Fruit fly (Drosophila melanogaster) whole organism, embryonic: Measurements from ENCODE around the gene CG12998.

ENCODE experiments used
- CG10321 ChIP-seq: fragments of 200-800 bp; sonication (Bioruptor generic); IDR thresholded peaks from 2 replicates; pipeline ENCODE4 v1.3.6; 2022; ENCODE audit warnings: missing biosample characterization, missing genetic modification characterization
- CG13624 ChIP-seq: fragments of 200-800 bp; sonication (Bioruptor generic); optimal IDR thresholded peaks from 2 replicates; lab custom pipeline; 2016; ENCODE audit warnings: missing biosample characterization, missing genetic modification characterization
- CG14014 ChIP-seq: fragments of 200-800 bp; sonication (Bioruptor generic); IDR thresholded peaks from 2 replicates; pipeline ENCODE4 v1.3.6; 2022; ENCODE audit warnings: missing biosample characterization, missing genetic modification characterization
- CG14860 ChIP-seq: fragments of 200-800 bp; sonication (Bioruptor generic); IDR thresholded peaks from 3 replicates; pipeline ENCODE4 v1.3.6; 2022; ENCODE audit warnings: missing biosample characterization, missing genetic modification characterization; ENCODE audit not compliant: partially characterized antibody
- CG1602 ChIP-seq: fragments of 200-800 bp; sonication (Bioruptor generic); optimal IDR thresholded peaks from 3 replicates; lab custom pipeline; 2016; ENCODE audit warnings: missing biosample characterization, missing genetic modification characterization
- CG16815 ChIP-seq: fragments of 200-800 bp; sonication (Bioruptor generic); optimal IDR thresholded peaks from 3 replicates; lab custom pipeline; 2017; ENCODE audit warnings: missing biosample characterization, mild to moderate bottlenecking, missing genetic modification characterization
- CG34376 ChIP-seq: fragments of 200-800 bp; sonication (Bioruptor generic); optimal IDR thresholded peaks from 2 replicates; lab custom pipeline; 2018; ENCODE audit warnings: missing biosample characterization, mild to moderate bottlenecking, missing genetic modification characterization
- CG3838 ChIP-seq: fragments of 200-800 bp; sonication (Bioruptor generic); optimal IDR thresholded peaks from 3 replicates; lab custom pipeline; 2016; ENCODE audit warnings: missing biosample characterization, missing genetic modification characterization
- CG4360 ChIP-seq: fragments of 200-800 bp; sonication (Bioruptor generic); IDR thresholded peaks from 2 replicates; pipeline ENCODE4 v1.3.6; 2022; ENCODE audit warnings: missing biosample characterization, missing genetic modification characterization
- CG5180 ChIP-seq: fragments of 200-800 bp; sonication (Bioruptor generic); optimal IDR thresholded peaks from 3 replicates; lab custom pipeline; 2017; ENCODE audit warnings: missing biosample characterization, missing genetic modification characterization, mild to moderate bottlenecking, moderate library complexity, missing genetic modification reagents
- CG6813 ChIP-seq: fragments of 200-800 bp; sonication (Bioruptor generic); optimal IDR thresholded peaks from 2 replicates; lab custom pipeline; 2017; ENCODE audit warnings: missing biosample characterization, missing genetic modification characterization, mild to moderate bottlenecking, moderate library complexity, missing genetic modification reagents
- CG6854 ChIP-seq: fragments of 200-800 bp; sonication (Bioruptor generic); optimal IDR thresholded peaks from 3 replicates; lab custom pipeline; 2017; ENCODE audit warnings: missing biosample characterization, mild to moderate bottlenecking, missing genetic modification characterization
- CG9609 ChIP-seq: fragments of 200-800 bp; sonication (Bioruptor generic); optimal IDR thresholded peaks from 3 replicates; lab custom pipeline; 2016; ENCODE audit warnings: missing biosample characterization, missing genetic modification characterization
- CG9817 ChIP-seq: fragments of 200-800 bp; sonication (Bioruptor generic); optimal IDR thresholded peaks from 2 replicates; lab custom pipeline; 2018; ENCODE audit warnings: missing biosample characterization, mild to moderate bottlenecking, missing genetic modification characterization, moderate library complexity
- CHES-1-like ChIP-seq: fragments of 200-800 bp; sonication (Bioruptor generic); optimal IDR thresholded peaks from 2 replicates; lab custom pipeline; 2016; ENCODE audit warnings: missing biosample characterization, missing genetic modification characterization
- Drgx ChIP-seq: fragments of 200-800 bp; sonication (Bioruptor generic); IDR thresholded peaks from 2 replicates; pipeline ENCODE4 v1.3.6; 2022; ENCODE audit warnings: missing biosample characterization, missing genetic modification characterization
- Gsc ChIP-seq: fragments of 200-800 bp; sonication (Bioruptor generic); IDR thresholded peaks from 2 replicates; pipeline ENCODE4 v1.3.6; 2022; ENCODE audit warnings: missing biosample characterization, missing genetic modification characterization
- Hr3 ChIP-seq: fragments of 200-800 bp; sonication (Bioruptor generic); optimal IDR thresholded peaks from 3 replicates; lab custom pipeline; 2016; ENCODE audit warnings: missing biosample characterization, missing genetic modification characterization
- Myb ChIP-seq: fragments of 200-800 bp; sonication (Bioruptor generic); optimal IDR thresholded peaks from 2 replicates; lab custom pipeline; 2016; ENCODE audit warnings: missing biosample characterization, missing genetic modification characterization
- PHDP ChIP-seq: fragments of 200-800 bp; sonication (Bioruptor generic); optimal IDR thresholded peaks from 3 replicates; lab custom pipeline; 2018; ENCODE audit warnings: missing biosample characterization, mild to moderate bottlenecking, missing genetic modification characterization, moderate library complexity
- Sox102F ChIP-seq: fragments of 200-800 bp; sonication (Bioruptor generic); optimal IDR thresholded peaks from 2 replicates; lab custom pipeline; 2018; ENCODE audit warnings: missing biosample characterization, mild to moderate bottlenecking, missing genetic modification characterization, moderate library complexity
- Sry-δ ChIP-seq: fragments of 200-800 bp; sonication (Bioruptor generic); optimal IDR thresholded peaks from 2 replicates; lab custom pipeline; 2016; ENCODE audit warnings: missing biosample characterization, missing genetic modification characterization
- Vsx1 ChIP-seq: fragments of 200-800 bp; sonication (Bioruptor generic); optimal IDR thresholded peaks from 2 replicates; lab custom pipeline; 2017; ENCODE audit warnings: missing biosample characterization, mild to moderate bottlenecking, missing genetic modification characterization, missing genetic modification reagents
- Xbp1 ChIP-seq: fragments of 200-800 bp; sonication (Bioruptor generic); optimal IDR thresholded peaks from 3 replicates; lab custom pipeline; 2016; ENCODE audit warnings: missing biosample characterization, mild to moderate bottlenecking, missing genetic modification characterization
- YL-1 ChIP-seq: fragments of 200-800 bp; sonication (Bioruptor generic); optimal IDR thresholded peaks from 3 replicates; lab custom pipeline; 2017; ENCODE audit warnings: missing biosample characterization, mild to moderate bottlenecking, missing genetic modification characterization
- cad ChIP-seq: fragments of >200 bp; optimal IDR thresholded peaks from 2 replicates; lab custom pipeline; 2017; ENCODE audit warnings: missing biosample characterization, missing genetic modification characterization
- corto ChIP-seq: fragments of 200-800 bp; sonication (Bioruptor generic); optimal IDR thresholded peaks from 2 replicates; lab custom pipeline; 2016; ENCODE audit warnings: missing biosample characterization, mild to moderate bottlenecking, missing genetic modification characterization, moderate library complexity
- dan ChIP-seq: fragments of 200-800 bp; sonication (Bioruptor generic); IDR thresholded peaks from 2 replicates; pipeline ENCODE4 v1.3.6; 2022; ENCODE audit warnings: missing biosample characterization, missing genetic modification characterization
- dmrt99B ChIP-seq: fragments of 200-800 bp; sonication (Bioruptor generic); optimal IDR thresholded peaks from 2 replicates; lab custom pipeline; 2018; ENCODE audit warnings: missing biosample characterization, mild to moderate bottlenecking, missing genetic modification characterization, moderate library complexity
- esg ChIP-seq: fragments of 200-800 bp; sonication (Bioruptor generic); conservative IDR thresholded peaks from 2 replicates; pipeline ENCODE4 v1.3.6; 2022; ENCODE audit warnings: missing biosample characterization, missing genetic modification characterization
- fd96Cb ChIP-seq: fragments of 200-800 bp; sonication (Bioruptor generic); optimal IDR thresholded peaks from 2 replicates; lab custom pipeline; 2018; ENCODE audit warnings: missing biosample characterization, mild to moderate bottlenecking, missing genetic modification characterization, moderate library complexity
- gro ChIP-seq: fragments of 200-800 bp; sonication (Bioruptor generic); optimal IDR thresholded peaks from 2 replicates; lab custom pipeline; 2016; ENCODE audit warnings: missing biosample characterization, missing genetic modification characterization
- hkb ChIP-seq, 2 experiments: fragments of 200-800 bp in 1 of 2; fragments of >200 bp in 1 of 2; sonication (Bioruptor generic) in 1 of 2; IDR thresholded peaks in 1 of 2; optimal IDR thresholded peaks in 1 of 2; 2 replicates each; pipeline versions ENCODE4 v1.3.6 to Lab custom; 2017 to 2022; ENCODE audit warnings: missing biosample characterization in 1 of 2, missing genetic modification characterization in 1 of 2
- jigr1 ChIP-seq: fragments of 200-800 bp; sonication (Bioruptor generic); IDR thresholded peaks from 3 replicates; pipeline ENCODE4 v1.3.6; 2022; ENCODE audit warnings: missing biosample characterization, missing genetic modification characterization
- kay ChIP-seq: fragments of 200-800 bp; sonication (Bioruptor generic); optimal IDR thresholded peaks from 2 replicates; lab custom pipeline; 2016; ENCODE audit warnings: missing biosample characterization, missing genetic modification characterization
- ken ChIP-seq: fragments of 200-800 bp; sonication (Bioruptor generic); IDR thresholded peaks from 3 replicates; pipeline ENCODE4 v1.3.6; 2022; ENCODE audit warnings: missing biosample characterization, missing genetic modification characterization
- nmo ChIP-seq: fragments of 200-800 bp; sonication (Bioruptor generic); optimal IDR thresholded peaks from 2 replicates; lab custom pipeline; 2018; ENCODE audit warnings: missing biosample characterization, mild to moderate bottlenecking, missing genetic modification characterization, moderate library complexity
- pb ChIP-seq: fragments of 200-800 bp; sonication (Bioruptor generic); optimal IDR thresholded peaks from 3 replicates; lab custom pipeline; 2016; ENCODE audit warnings: missing biosample characterization, missing genetic modification characterization
- pros ChIP-seq: fragments of 200-800 bp; sonication (Bioruptor generic); optimal IDR thresholded peaks from 3 replicates; lab custom pipeline; 2019; ENCODE audit warnings: missing biosample characterization, mild to moderate bottlenecking, missing genetic modification characterization, moderate library complexity
- salm ChIP-seq: fragments of 200-800 bp; sonication (Bioruptor generic); optimal IDR thresholded peaks from 2 replicates; lab custom pipeline; 2018; ENCODE audit warnings: missing biosample characterization, mild to moderate bottlenecking, missing genetic modification characterization
- schlank ChIP-seq: fragments of 200-800 bp; sonication (Bioruptor generic); optimal IDR thresholded peaks from 2 replicates; lab custom pipeline; 2018; ENCODE audit warnings: missing biosample characterization, mild to moderate bottlenecking, missing genetic modification characterization
- shn ChIP-seq: fragments of 200-800 bp; sonication (Bioruptor generic); optimal IDR thresholded peaks from 3 replicates; lab custom pipeline; 2016; ENCODE audit warnings: missing biosample characterization, missing genetic modification characterization
- sisA ChIP-seq: fragments of 200-800 bp; sonication (Bioruptor generic); IDR thresholded peaks from 2 replicates; pipeline ENCODE4 v1.3.6; 2022; ENCODE audit warnings: missing biosample characterization, missing genetic modification characterization
- slp2 ChIP-seq: fragments of 200-800 bp; sonication (Bioruptor generic); optimal IDR thresholded peaks from 2 replicates; lab custom pipeline; 2016; ENCODE audit warnings: missing biosample characterization, missing genetic modification characterization
- sob ChIP-seq: fragments of 200-800 bp; sonication (Bioruptor generic); IDR thresholded peaks from 2 replicates; pipeline ENCODE4 v1.3.6; 2022; ENCODE audit warnings: missing biosample characterization, missing genetic modification characterization
- stwl ChIP-seq: fragments of 200-800 bp; sonication (Bioruptor generic); optimal IDR thresholded peaks from 3 replicates; lab custom pipeline; 2018; ENCODE audit warnings: missing biosample characterization, mild to moderate bottlenecking, missing genetic modification characterization, moderate library complexity
- sug ChIP-seq: fragments of 200-800 bp; optimal IDR thresholded peaks from 2 replicates; lab custom pipeline; 2019; ENCODE audit warnings: missing biosample characterization, mild to moderate bottlenecking, missing genetic modification characterization, moderate library complexity
- tna ChIP-seq: fragments of 200-800 bp; sonication (Bioruptor generic); IDR thresholded peaks from 2 replicates; pipeline ENCODE4 v1.3.6; 2022; ENCODE audit warnings: missing biosample characterization, missing genetic modification characterization; ENCODE audit not compliant: partially characterized antibody
- unc-4 ChIP-seq: fragments of 200-800 bp; sonication (Bioruptor generic); IDR thresholded peaks from 2 replicates; pipeline ENCODE4 v1.3.6; 2022; ENCODE audit warnings: missing biosample characterization, missing genetic modification characterization; ENCODE audit not compliant: partially characterized antibody

CG12998 gene

dm6 chrX:17181264-17182198 is 36.9 kb upstream of the CG12998 start (continued):
- TF ChIP-seq stwl (tag; lab: Kevin White, UChicago) (no peak), dmrt99B (tag; lab: Kevin White, UChicago) (peak; percentile 47), Sry-δ (GFP tag; lab: Kevin White, UChicago) (no peak), jigr1 (GFP tag; lab: Robert Waterston, UW) (no peak), Vsx1 (GFP tag; lab: Kevin White, UChicago) (no peak), sug (tag; lab: Kevin White, UChicago) (no peak), CG5180 (GFP tag; lab: Kevin White, UChicago) (no peak), hkb (optimal IDR thresholded peaks at IDR 0.05; lab: Kevin White, UChicago) (no peak), hkb (GFP tag; IDR thresholded peaks at IDR 0.05; lab: Robert Waterston, UW) (peak; percentile 52; the same call in 1 of the 2 replicates), CG4360 (GFP tag; lab: Robert Waterston, UW) (no peak), ken (GFP tag; lab: Robert Waterston, UW) (no peak), CG10321 (GFP tag; lab: Robert Waterston, UW) (peak; percentile 60), CG3838 (GFP tag; lab: Kevin White, UChicago) (no peak), pros (no peak), esg (GFP tag; lab: Robert Waterston, UW) (no peak), kay (GFP tag; lab: Kevin White, UChicago) (no peak), salm (tag; lab: Kevin White, UChicago) (no peak), dan (GFP tag; lab: Robert Waterston, UW) (no peak), pb (no peak), CHES-1-like (no peak), sisA (GFP tag; lab: Robert Waterston, UW) (peak; percentile 34; the same call in 1 of the 2 replicates), Gsc (GFP tag; lab: Robert Waterston, UW) (no peak), slp2 (GFP tag; lab: Kevin White, UChicago) (no peak), Xbp1 (GFP tag; lab: Kevin White, UChicago) (peak; percentile 18), CG13624 (GFP tag; lab: Kevin White, UChicago) (no peak), sob (GFP tag; lab: Robert Waterston, UW) (no peak), Hr3 (no peak), schlank (tag; lab: Kevin White, UChicago) (no peak), Sox102F (GFP tag; lab: Kevin White, UChicago) (peak; percentile 48), corto (no peak), tna (GFP tag; lab: Robert Waterston, UW) (no peak), shn (GFP tag; lab: Kevin White, UChicago) (no peak), Drgx (GFP tag; lab: Robert Waterston, UW) (no peak), CG14014 (GFP tag; lab: Robert Waterston, UW) (no peak), CG9609 (no peak), YL-1 (no peak), unc-4 (no peak), CG6813 (GFP tag; lab: Kevin White, UChicago) (no peak), Myb (GFP tag; lab: Kevin White, UChicago) (no peak), CG14860 (no peak), fd96Cb (tag; lab: Kevin White, UChicago) (peak; percentile 35), CG6854 (GFP tag; lab: Kevin White, UChicago) (no peak), nmo (GFP tag; lab: Kevin White, UChicago) (peak; percentile 34), CG9817 (no peak), cad (no peak), PHDP (tag; lab: Kevin White, UChicago) (peak; percentile 34), CG34376 (GFP tag; lab: Kevin White, UChicago) (no peak), CG1602 (GFP tag; lab: Kevin White, UChicago) (no peak), CG16815 (GFP tag; lab: Kevin White, UChicago) (no peak), gro (no peak)
